Fruit fly (Drosophila melanogaster) whole organism, embryonic: Measurements from ENCODE around the gene HemK2.

Experiments used
- ATbp ChIP-seq: fragments of 200-800 bp; sonication (Bioruptor generic); optimal IDR thresholded peaks from 2 replicates; lab custom pipeline; 2017; ENCODE audit warnings: missing biosample characterization, mild to moderate bottlenecking, missing genetic modification characterization, missing genetic modification reagents
- Antp ChIP-seq: fragments of 200-800 bp; sonication (Bioruptor generic); optimal IDR thresholded peaks from 3 replicates; lab custom pipeline; 2016; ENCODE audit warnings: missing biosample characterization, missing genetic modification characterization
- CG11723 ChIP-seq: fragments of 200-800 bp; sonication (Bioruptor generic); optimal IDR thresholded peaks from 2 replicates; lab custom pipeline; 2017; ENCODE audit warnings: missing biosample characterization, mild to moderate bottlenecking, missing genetic modification characterization
- CG12659 ChIP-seq: fragments of 200-800 bp; sonication (Bioruptor generic); optimal IDR thresholded peaks from 3 replicates; lab custom pipeline; 2017; ENCODE audit warnings: mild to moderate bottlenecking, missing biosample characterization, missing genetic modification reagents, missing genetic modification characterization
- CG13287 ChIP-seq: fragments of 200-800 bp; sonication (Bioruptor generic); IDR thresholded peaks from 2 replicates; pipeline ENCODE4 v1.3.6; 2022; ENCODE audit warnings: missing biosample characterization, missing genetic modification characterization; ENCODE audit not compliant: partially characterized antibody
- CG1529 ChIP-seq: fragments of 200-800 bp; sonication (Bioruptor generic); optimal IDR thresholded peaks from 3 replicates; lab custom pipeline; 2018; ENCODE audit warnings: missing biosample characterization, missing genetic modification characterization
- CG17186 ChIP-seq: fragments of 200-800 bp; sonication (Bioruptor generic); optimal IDR thresholded peaks from 3 replicates; lab custom pipeline; 2017; ENCODE audit warnings: missing biosample characterization, missing genetic modification reagents, missing genetic modification characterization
- CG17612 ChIP-seq: fragments of 200-800 bp; sonication (Bioruptor generic); IDR thresholded peaks from 2 replicates; pipeline ENCODE4 v1.3.6; 2022; ENCODE audit warnings: missing biosample characterization, missing genetic modification characterization
- CG18619 ChIP-seq: fragments of 200-800 bp; sonication (Bioruptor generic); optimal IDR thresholded peaks from 3 replicates; lab custom pipeline; 2017; ENCODE audit warnings: missing biosample characterization, mild to moderate bottlenecking, missing genetic modification characterization
- CG2199 ChIP-seq: fragments of 200-800 bp; sonication (Bioruptor generic); IDR thresholded peaks from 3 replicates; pipeline ENCODE4 v1.3.6; 2022; ENCODE audit warnings: missing biosample characterization, missing genetic modification characterization
- CG2875 ChIP-seq: fragments of 200-800 bp; sonication (Bioruptor generic); optimal IDR thresholded peaks from 2 replicates; lab custom pipeline; 2017; ENCODE audit warnings: missing biosample characterization, mild to moderate bottlenecking, missing genetic modification characterization, missing genetic modification reagents
- CG34224 ChIP-seq: fragments of 200-800 bp; sonication (Bioruptor generic); IDR thresholded peaks from 3 replicates; pipeline ENCODE4 v1.3.6; 2022; ENCODE audit warnings: missing biosample characterization, missing genetic modification characterization; ENCODE audit not compliant: partially characterized antibody
- CG3995 ChIP-seq: fragments of 200-800 bp; sonication (Bioruptor generic); optimal IDR thresholded peaks from 3 replicates; lab custom pipeline; 2016; ENCODE audit warnings: missing biosample characterization, missing genetic modification characterization
- CG42726 ChIP-seq: fragments of 200-800 bp; sonication (Bioruptor generic); IDR thresholded peaks from 2 replicates; pipeline ENCODE4 v1.3.6; 2022; ENCODE audit warnings: missing biosample characterization, missing genetic modification characterization; ENCODE audit not compliant: partially characterized antibody
- CG5245 ChIP-seq: fragments of 200-800 bp; sonication (Bioruptor generic); optimal IDR thresholded peaks from 3 replicates; lab custom pipeline; 2016; ENCODE audit warnings: missing biosample characterization, missing genetic modification characterization
- CG7928 ChIP-seq: fragments of 200-800 bp; sonication (Bioruptor generic); optimal IDR thresholded peaks from 2 replicates; lab custom pipeline; 2017; ENCODE audit warnings: missing biosample characterization, mild to moderate bottlenecking, missing genetic modification characterization
- CrebB ChIP-seq: fragments of 200-800 bp; sonication (Bioruptor generic); optimal IDR thresholded peaks from 3 replicates; lab custom pipeline; 2018; ENCODE audit warnings: missing biosample characterization, mild to moderate bottlenecking, missing genetic modification characterization
- Dfd ChIP-seq, 2 experiments: fragments of >200 bp; optimal IDR thresholded peaks; 2 replicates each; lab custom pipeline; 2017; ENCODE audit warnings: missing biosample characterization in 2 of 2, missing genetic modification characterization in 2 of 2
- Dp ChIP-seq: fragments of 200-800 bp; sonication (Bioruptor generic); optimal IDR thresholded peaks from 2 replicates; lab custom pipeline; 2018; ENCODE audit warnings: missing biosample characterization, mild to moderate bottlenecking, missing genetic modification characterization, moderate library complexity
- Gsc ChIP-seq: fragments of 200-800 bp; sonication (Bioruptor generic); IDR thresholded peaks from 2 replicates; pipeline ENCODE4 v1.3.6; 2022; ENCODE audit warnings: missing biosample characterization, missing genetic modification characterization
- Hey ChIP-seq: fragments of 200-800 bp; sonication (Bioruptor generic); optimal IDR thresholded peaks from 3 replicates; lab custom pipeline; 2018; ENCODE audit warnings: missing biosample characterization, mild to moderate bottlenecking, missing genetic modification characterization
- HmgZ ChIP-seq: fragments of 200-800 bp; sonication (Bioruptor generic); optimal IDR thresholded peaks from 2 replicates; lab custom pipeline; 2018; ENCODE audit warnings: missing biosample characterization, mild to moderate bottlenecking, missing genetic modification characterization
- Hsf ChIP-seq: fragments of 200-800 bp; sonication (Bioruptor generic); optimal IDR thresholded peaks from 3 replicates; lab custom pipeline; 2016; ENCODE audit warnings: missing biosample characterization, missing genetic modification characterization
- Lim3 ChIP-seq: fragments of 200-800 bp; sonication (Bioruptor generic); IDR thresholded peaks from 2 replicates; pipeline ENCODE4 v1.3.6; 2022; ENCODE audit warnings: missing biosample characterization, missing genetic modification characterization
- Lpt ChIP-seq: fragments of >200 bp; optimal IDR thresholded peaks from 2 replicates; lab custom pipeline; 2018; ENCODE audit warnings: missing biosample characterization, missing genetic modification characterization
- Mad ChIP-seq: fragments of 200-800 bp; sonication (Bioruptor generic); optimal IDR thresholded peaks from 2 replicates; lab custom pipeline; 2016; ENCODE audit warnings: missing biosample characterization, missing genetic modification characterization
- NfI ChIP-seq: fragments of 200-800 bp; sonication (Bioruptor generic); optimal IDR thresholded peaks from 3 replicates; lab custom pipeline; 2018; ENCODE audit warnings: missing biosample characterization, mild to moderate bottlenecking, missing genetic modification characterization, moderate library complexity
- Six4 ChIP-seq: fragments of 200-800 bp; sonication (Bioruptor generic); optimal IDR thresholded peaks from 2 replicates; lab custom pipeline; 2016; ENCODE audit warnings: missing biosample characterization, missing genetic modification characterization
- Sox100B ChIP-seq: fragments of 200-800 bp; sonication (Bioruptor generic); optimal IDR thresholded peaks from 3 replicates; lab custom pipeline; 2018; ENCODE audit warnings: missing biosample characterization, mild to moderate bottlenecking, missing genetic modification characterization
- YL-1 ChIP-seq: fragments of 200-800 bp; sonication (Bioruptor generic); optimal IDR thresholded peaks from 3 replicates; lab custom pipeline; 2017; ENCODE audit warnings: missing biosample characterization, mild to moderate bottlenecking, missing genetic modification characterization
- dan ChIP-seq: fragments of 200-800 bp; sonication (Bioruptor generic); IDR thresholded peaks from 2 replicates; pipeline ENCODE4 v1.3.6; 2022; ENCODE audit warnings: missing biosample characterization, missing genetic modification characterization
- fd3F ChIP-seq: fragments of 200-800 bp; sonication (Bioruptor generic); optimal IDR thresholded peaks from 2 replicates; lab custom pipeline; 2018; ENCODE audit warnings: missing biosample characterization, mild to moderate bottlenecking, missing genetic modification characterization, moderate library complexity
- fd64A ChIP-seq: fragments of 200-800 bp; sonication (Bioruptor generic); optimal IDR thresholded peaks from 3 replicates; lab custom pipeline; 2018; ENCODE audit warnings: missing biosample characterization, mild to moderate bottlenecking, missing genetic modification characterization
- gcm2 ChIP-seq: fragments of 200-800 bp; sonication (Bioruptor generic); optimal IDR thresholded peaks from 2 replicates; lab custom pipeline; 2016; ENCODE audit warnings: missing biosample characterization, missing genetic modification characterization
- jing ChIP-seq: fragments of 200-800 bp; sonication (Bioruptor generic); optimal IDR thresholded peaks from 2 replicates; lab custom pipeline; 2018; ENCODE audit warnings: missing biosample characterization, mild to moderate bottlenecking, missing genetic modification characterization
- jumu ChIP-seq: fragments of 200-800 bp; sonication (Bioruptor generic); optimal IDR thresholded peaks from 3 replicates; lab custom pipeline; 2016; ENCODE audit warnings: missing biosample characterization, missing genetic modification characterization
- lola ChIP-seq, 3 experiments: fragments of >200 bp in 2 of 3; fragments of 200-800 bp in 1 of 3; sonication (Bioruptor generic) in 1 of 3; optimal IDR thresholded peaks; 2 replicates each; lab custom pipeline; 2017 to 2019; ENCODE audit warnings: missing biosample characterization in 3 of 3, missing genetic modification characterization in 3 of 3, mild to moderate bottlenecking in 1 of 3, moderate library complexity in 1 of 3
- onecut ChIP-seq: fragments of 200-800 bp; sonication (Bioruptor generic); IDR thresholded peaks from 2 replicates; pipeline ENCODE4 v1.3.6; 2022; ENCODE audit warnings: missing biosample characterization, missing genetic modification characterization
- prd ChIP-seq, 3 experiments: fragments of >200 bp in 2 of 3; fragments of 200-800 bp in 1 of 3; sonication (Bioruptor generic) in 1 of 3; optimal IDR thresholded peaks in 2 of 3; IDR thresholded peaks in 1 of 3; 2 replicates in 2 of 3; 3 replicates in 1 of 3; pipeline versions ENCODE4 v1.3.6 to Lab custom; 2017 to 2022; ENCODE audit warnings: missing biosample characterization in 1 of 3, missing genetic modification characterization in 1 of 3
- ranshi ChIP-seq: fragments of 200-800 bp; sonication (Bioruptor generic); IDR thresholded peaks from 2 replicates; pipeline ENCODE4 v1.3.6; 2022; ENCODE audit warnings: missing biosample characterization, missing genetic modification characterization
- row ChIP-seq: fragments of 200-800 bp; sonication (Bioruptor generic); IDR thresholded peaks from 3 replicates; pipeline ENCODE4 v1.3.6; 2022; ENCODE audit warnings: missing biosample characterization, missing genetic modification characterization
- schlank ChIP-seq: fragments of 200-800 bp; sonication (Bioruptor generic); optimal IDR thresholded peaks from 2 replicates; lab custom pipeline; 2018; ENCODE audit warnings: missing biosample characterization, mild to moderate bottlenecking, missing genetic modification characterization
- ssp ChIP-seq: fragments of 200-800 bp; sonication (Bioruptor generic); IDR thresholded peaks from 2 replicates; pipeline ENCODE4 v1.3.6; 2022; ENCODE audit warnings: missing biosample characterization, missing genetic modification characterization
- tgo ChIP-seq: fragments of 200-800 bp; sonication (Bioruptor generic); IDR thresholded peaks from 3 replicates; pipeline ENCODE4 v1.3.6; 2022; ENCODE audit warnings: missing biosample characterization, missing genetic modification characterization
- tio ChIP-seq: fragments of 200-800 bp; sonication (Bioruptor generic); optimal IDR thresholded peaks from 2 replicates; lab custom pipeline; 2017; ENCODE audit warnings: missing biosample characterization, missing genetic modification characterization, inconsistent platforms
- tll ChIP-seq, 2 experiments: fragments of 200-800 bp in 1 of 2; fragments of >200 bp in 1 of 2; sonication (Bioruptor generic) in 1 of 2; optimal IDR thresholded peaks; 2 replicates each; lab custom pipeline; 2017 to 2019; ENCODE audit warnings: missing biosample characterization in 2 of 2, missing genetic modification characterization in 2 of 2, mild to moderate bottlenecking in 1 of 2, moderate library complexity in 1 of 2
- ttk ChIP-seq: fragments of 200-800 bp; sonication (Bioruptor generic); IDR thresholded peaks from 2 replicates; pipeline ENCODE4 v2.1.2; 2022; ENCODE audit warnings: missing biosample characterization, missing genetic modification characterization
- vnd ChIP-seq: fragments of 200-800 bp; sonication (Bioruptor generic); IDR thresholded peaks from 3 replicates; pipeline ENCODE4 v1.3.6; 2022; ENCODE audit warnings: missing biosample characterization, missing genetic modification characterization; ENCODE audit not compliant: partially characterized antibody
- wdn ChIP-seq: fragments of 200-800 bp; sonication (Bioruptor generic); IDR thresholded peaks from 2 replicates; pipeline ENCODE4 v1.3.6; 2022; ENCODE audit warnings: missing biosample characterization, missing genetic modification characterization
- zfh2 ChIP-seq: fragments of 200-800 bp; sonication (Bioruptor generic); optimal IDR thresholded peaks from 2 replicates; lab custom pipeline; 2016; ENCODE audit warnings: missing biosample characterization, missing genetic modification characterization

Gene HemK2

dm6 chr2L:2729882-2730281 is 29.6 kb downstream of the HemK2 start (continued):
- TF ChIP-seq Hey (tag; lab: Kevin White, UChicago), result no peak
- no peak for TF ChIP-seq CG5245
- peak; percentile 46 for TF ChIP-seq NfI
- no peak for TF ChIP-seq Gsc (GFP tag; lab: Robert Waterston, UW)
- TF ChIP-seq CG3995 (GFP tag; lab: Kevin White, UChicago), result no peak
- TF ChIP-seq lola (GFP tag; optimal IDR thresholded peaks at IDR 0.05; lab: Kevin White, UChicago), result no peak
- TF ChIP-seq Lpt (GFP tag; lab: Kevin White, UChicago), result no peak
- no peak for TF ChIP-seq Six4 (GFP tag; lab: Kevin White, UChicago)
- TF ChIP-seq dan, result no peak
- TF ChIP-seq fd3F (GFP tag; lab: Kevin White, UChicago), result peak; percentile 27
- TF ChIP-seq tio (GFP tag; lab: Kevin White, UChicago), result no peak
- peak; percentile 35; the same call in 1 of the 2 replicates for TF ChIP-seq wdn (GFP tag; lab: Robert Waterston, UW)
- peak; percentile 13; the same call in 1 of the 2 replicates for TF ChIP-seq CG13287 (GFP tag; lab: Robert Waterston, UW)
- peak; percentile 18 for TF ChIP-seq Mad (GFP tag; lab: Kevin White, UChicago)
- no peak for TF ChIP-seq YL-1 (GFP tag; lab: Kevin White, UChicago)
- no peak for TF ChIP-seq fd64A (GFP tag; lab: Kevin White, UChicago)
- TF ChIP-seq ranshi, result 0 out of 2 replicates have a peak, but pooled peaks have one; percentile 29
- TF ChIP-seq ssp (GFP tag; lab: Robert Waterston, UW), result no peak
- TF ChIP-seq schlank, result peak; percentile 15
- TF ChIP-seq CG17612, result no peak; the same call in 1 of the 2 replicates
- peak; percentile 38; the same call in 1 of the 2 replicates for TF ChIP-seq ttk (GFP tag; lab: Robert Waterston, UW)
- TF ChIP-seq CG2875 (GFP tag; lab: Kevin White, UChicago), result no peak
- no peak for TF ChIP-seq CG34224 (GFP tag; lab: Robert Waterston, UW)
- no peak for TF ChIP-seq Sox100B (GFP tag; lab: Kevin White, UChicago)
- peak; percentile 40 for TF ChIP-seq CG18619
- TF ChIP-seq CG11723 (GFP tag; lab: Kevin White, UChicago), result no peak
- peak; percentile 22 for TF ChIP-seq jumu (GFP tag; lab: Kevin White, UChicago)
- peak; percentile 44 for TF ChIP-seq Antp (GFP tag; lab: Kevin White, UChicago)
- no peak for TF ChIP-seq CG7928 (GFP tag; lab: Kevin White, UChicago)
- TF ChIP-seq onecut (GFP tag; lab: Robert Waterston, UW), result peak; percentile 6; the same call in 1 of the 2 replicates
- TF ChIP-seq prd (optimal IDR thresholded peaks at IDR 0.05; lab: Kevin White, UChicago), result no peak
- peak; percentile 60 for TF ChIP-seq prd (GFP tag; IDR thresholded peaks at IDR 0.05; lab: Robert Waterston, UW)
- no peak for TF ChIP-seq jing (GFP tag; lab: Kevin White, UChicago)
- TF ChIP-seq row (GFP tag; lab: Robert Waterston, UW), result peak; percentile 73
- TF ChIP-seq zfh2 (GFP tag; lab: Kevin White, UChicago), result peak; percentile 29
- TF ChIP-seq CG2199 (GFP tag; lab: Robert Waterston, UW), result 0 out of 3 replicates have a peak, but pooled peaks have one; percentile 48
- no peak for TF ChIP-seq Dfd (GFP tag; optimal IDR thresholded peaks at IDR 0.05; lab: Kevin White, UChicago)
- no peak for TF ChIP-seq Hsf (GFP tag; lab: Kevin White, UChicago)
- TF ChIP-seq ATbp, result no peak
- no peak for TF ChIP-seq CrebB (tag; lab: Kevin White, UChicago)
- no peak for TF ChIP-seq vnd (GFP tag; lab: Robert Waterston, UW)
- TF ChIP-seq Dp (GFP tag; lab: Kevin White, UChicago), result no peak
- no peak for TF ChIP-seq gcm2
- TF ChIP-seq CG17186, result no peak
- TF ChIP-seq tgo (GFP tag; lab: Robert Waterston, UW), result peak; percentile 34; the same call in 2 of the 3 replicates
- TF ChIP-seq CG1529 (GFP tag; lab: Kevin White, UChicago), result no peak
- TF ChIP-seq CG42726 (GFP tag; lab: Robert Waterston, UW), result no peak
- TF ChIP-seq Lim3 (GFP tag; lab: Robert Waterston, UW), result no peak
- TF ChIP-seq CG12659, result peak; percentile 24
- TF ChIP-seq tll (GFP tag; optimal IDR thresholded peaks at IDR 0.05; lab: Kevin White, UChicago), result no peak
- TF ChIP-seq HmgZ (tag; lab: Kevin White, UChicago), result peak; percentile 23
